Worm (Caenorhabditis elegans): ENCODE results near the gene Y102A11A.9.

The Y102A11A.9 gene

DNA sequence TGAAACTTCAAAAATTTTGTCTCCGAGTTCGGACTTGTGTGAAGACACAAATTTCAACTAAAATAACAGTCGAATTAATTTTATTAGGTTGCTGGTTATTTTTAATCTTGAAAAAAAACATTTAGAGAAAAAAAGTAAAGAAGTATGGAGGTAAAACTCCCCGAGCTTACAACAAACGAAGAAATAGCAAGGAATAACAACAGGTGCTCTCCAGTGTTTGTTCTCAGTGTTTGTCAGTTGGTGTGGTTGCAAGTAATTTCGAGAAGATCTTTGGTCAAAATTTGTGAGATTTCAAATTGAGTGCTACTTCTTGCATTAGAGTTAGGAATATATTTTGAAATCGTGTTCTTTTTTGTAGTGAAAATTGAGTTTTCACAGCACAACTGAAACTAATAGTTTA lies 28.1 kb upstream of the Y102A11A.9 start:
- no peak for TF ChIP-seq ztf-11 (tag; optimal IDR thresholded peaks at IDR 0.05)
- TF ChIP-seq hlh-1 (tag; optimal IDR thresholded peaks at IDR 0.05): peak; percentile 92
- TF ChIP-seq nhr-2 (tag; optimal IDR thresholded peaks at IDR 0.05): no peak
- no peak for TF ChIP-seq bed-3 (GFP tag; optimal IDR thresholded peaks at IDR 0.05)

DNA sequence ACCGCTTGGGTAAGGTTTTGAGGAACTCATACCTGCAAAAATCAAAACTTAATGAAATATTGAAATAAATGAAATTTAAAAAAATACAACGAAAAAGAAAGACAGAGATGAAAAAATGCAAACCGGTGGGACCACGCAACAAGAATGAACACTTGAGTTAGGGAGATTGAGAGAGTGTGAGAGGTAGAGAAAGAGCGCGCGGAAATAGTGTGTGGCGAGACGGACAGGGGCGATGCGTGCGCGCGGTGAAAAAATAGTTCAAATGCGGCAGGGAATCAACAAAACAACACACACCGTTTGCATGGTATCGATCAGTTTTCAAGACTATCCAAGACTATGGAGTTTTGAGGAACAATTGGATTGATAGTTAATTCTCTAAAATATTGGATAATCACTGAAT lies 23.4 kb upstream of the Y102A11A.9 start, which contains the start of gene meg-3:
meg-3 (minus strand) TSS at position 32 of the 400 bp plus-strand sequence.
- TF ChIP-seq mep-1 (tag; optimal IDR thresholded peaks at IDR 0.05): peak; percentile 11
- no peak for TF ChIP-seq ham-2 (GFP tag; optimal IDR thresholded peaks at IDR 0.05)

DNA sequence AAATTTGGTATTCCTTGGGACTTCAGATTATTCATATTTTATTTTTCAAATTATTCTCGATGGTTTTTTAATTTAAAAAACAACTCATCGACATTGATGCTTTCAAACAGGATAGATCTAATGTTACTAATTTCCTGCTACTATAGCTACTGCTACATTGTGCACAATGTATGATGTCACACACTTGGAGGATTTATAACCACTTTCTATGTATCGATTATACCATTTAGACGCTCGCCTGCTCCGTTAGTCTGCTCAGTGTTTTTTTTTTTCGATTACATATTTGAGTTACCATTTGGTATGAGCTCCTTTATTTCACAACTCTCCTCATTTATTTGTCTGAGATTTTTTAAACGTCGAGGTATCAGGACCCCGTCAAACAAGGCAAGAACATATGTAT lies 22.5 kb upstream of the Y102A11A.9 start, which contains the start of gene Y40A1A.2:
Y40A1A.2 (plus strand) TSS at position 301 of the 400 bp plus-strand sequence.
- no peak for TF ChIP-seq mab-5 (tag; optimal IDR thresholded peaks at IDR 0.05)
- no peak for TF ChIP-seq tbx-8 (GFP tag; optimal IDR thresholded peaks at IDR 0.05)
- TF ChIP-seq elt-3 (tag; optimal IDR thresholded peaks at IDR 0.05): no peak
- TF ChIP-seq lsy-2 (tag; optimal IDR thresholded peaks at IDR 0.05): no peak
- no peak for TF ChIP-seq unc-39 (tag; optimal IDR thresholded peaks at IDR 0.05)
- TF ChIP-seq unc-120 (tag; optimal IDR thresholded peaks at IDR 0.05; ENCODE audit: poor library complexity, severe bottlenecking): no peak
- no peak for TF ChIP-seq mep-1 (tag; optimal IDR thresholded peaks at IDR 0.05)
- no peak for TF ChIP-seq ceh-43 (GFP tag; optimal IDR thresholded peaks at IDR 0.05)
- TF ChIP-seq flh-1 (GFP tag; optimal IDR thresholded peaks at IDR 0.05): no peak
- TF ChIP-seq sem-2 (GFP tag; optimal IDR thresholded peaks at IDR 0.05): no peak
- TF ChIP-seq ham-2 (GFP tag; optimal IDR thresholded peaks at IDR 0.05): no peak
- TF ChIP-seq M03D4.4 (tag; optimal IDR thresholded peaks at IDR 0.05): no peak
- no peak for TF ChIP-seq nhr-76 (tag; optimal IDR thresholded peaks at IDR 0.05)
- TF ChIP-seq nhr-2 (tag; optimal IDR thresholded peaks at IDR 0.05): no peak

DNA sequence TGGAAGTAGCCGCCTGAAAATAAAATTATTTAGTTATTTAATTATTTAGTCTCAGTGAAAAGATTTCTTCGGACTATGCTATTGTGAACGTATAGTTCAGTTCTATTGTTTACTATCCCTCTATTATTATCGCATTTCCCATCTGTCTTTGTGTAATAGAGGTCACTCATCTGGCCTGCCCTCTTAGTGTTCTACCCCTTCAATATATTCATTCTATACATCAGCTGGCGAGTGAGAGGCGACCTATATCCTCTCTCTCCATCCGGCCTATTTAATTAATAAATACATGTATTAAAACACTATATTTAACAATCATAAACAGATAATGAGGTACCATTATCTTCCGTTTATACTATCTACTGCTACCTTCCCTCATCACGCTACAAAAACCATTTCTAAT lies 16.9 kb upstream of the Y102A11A.9 start:
- peak; percentile 18 for TF ChIP-seq sptf-1 (tag; optimal IDR thresholded peaks at IDR 0.05)
- peak; percentile 38 for TF ChIP-seq ces-1 (GFP tag; optimal IDR thresholded peaks at IDR 0.05)
- peak; percentile 56 for TF ChIP-seq ceh-43 (GFP tag; optimal IDR thresholded peaks at IDR 0.05)
- TF ChIP-seq nhr-2 (tag; optimal IDR thresholded peaks at IDR 0.05): peak; percentile 49
- TF ChIP-seq cnd-1 (tag; optimal IDR thresholded peaks at IDR 0.05): peak; percentile 43

DNA sequence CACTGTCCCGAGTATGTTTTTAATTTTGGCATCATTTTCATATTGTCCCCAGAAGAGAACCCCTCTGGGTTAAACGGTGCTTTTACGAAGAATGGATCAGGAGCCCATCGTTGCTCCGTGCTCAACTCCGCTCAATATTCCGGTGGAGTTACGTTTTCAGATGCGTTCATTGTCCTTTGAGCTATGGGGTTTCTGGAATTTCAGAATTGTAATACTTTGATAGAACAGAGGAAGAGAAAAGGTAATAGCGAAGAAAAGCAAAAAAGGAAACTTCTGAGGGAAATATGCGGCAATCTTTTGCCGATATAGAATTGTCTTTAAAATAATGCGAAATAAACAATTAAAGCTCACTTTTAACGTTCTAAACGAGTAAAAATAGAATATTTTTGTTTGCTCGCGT lies 15.0 kb upstream of the Y102A11A.9 start, which contains the start of gene Y40A1A.3:
Y40A1A.3 (minus strand) TSS at position 101 of the 400 bp plus-strand sequence.
- TF ChIP-seq nhr-28 (tag; optimal IDR thresholded peaks at IDR 0.05) (no peak), ceh-39 (tag; optimal IDR thresholded peaks at IDR 0.05) (no peak), cnd-1 (tag; optimal IDR thresholded peaks at IDR 0.05) (no peak), unc-62 (GFP tag; optimal IDR thresholded peaks at IDR 0.05) (no peak), blmp-1 (tag; optimal IDR thresholded peaks at IDR 0.05) (no peak), bed-3 (GFP tag; optimal IDR thresholded peaks at IDR 0.05) (no peak)

DNA sequence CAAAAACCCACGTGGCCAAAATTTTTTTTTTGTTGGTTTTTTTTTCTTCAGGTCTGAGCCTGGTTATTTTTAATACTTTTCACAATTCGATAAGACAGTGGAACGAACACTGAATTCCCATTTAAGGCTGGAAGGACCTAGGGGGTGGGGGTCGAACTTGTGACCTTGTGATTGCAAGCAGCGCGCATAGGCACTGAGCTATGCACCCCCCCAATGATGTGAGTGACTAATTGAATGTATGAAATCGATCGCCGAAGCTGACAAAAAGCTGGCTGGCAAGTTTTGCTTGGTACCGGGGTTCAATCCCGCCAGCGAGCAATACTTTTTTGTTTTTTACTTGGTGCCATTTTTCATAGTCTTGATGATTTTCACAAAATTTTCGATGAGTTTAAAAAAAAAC lies 14.1 kb upstream of the Y102A11A.9 start:
- peak; percentile 22 for TF ChIP-seq M03D4.4 (tag; optimal IDR thresholded peaks at IDR 0.05)
- TF ChIP-seq unc-120 (tag; optimal IDR thresholded peaks at IDR 0.05; ENCODE audit: poor library complexity, severe bottlenecking): peak; percentile 17
- TF ChIP-seq sptf-1 (tag; optimal IDR thresholded peaks at IDR 0.05): no peak

DNA sequence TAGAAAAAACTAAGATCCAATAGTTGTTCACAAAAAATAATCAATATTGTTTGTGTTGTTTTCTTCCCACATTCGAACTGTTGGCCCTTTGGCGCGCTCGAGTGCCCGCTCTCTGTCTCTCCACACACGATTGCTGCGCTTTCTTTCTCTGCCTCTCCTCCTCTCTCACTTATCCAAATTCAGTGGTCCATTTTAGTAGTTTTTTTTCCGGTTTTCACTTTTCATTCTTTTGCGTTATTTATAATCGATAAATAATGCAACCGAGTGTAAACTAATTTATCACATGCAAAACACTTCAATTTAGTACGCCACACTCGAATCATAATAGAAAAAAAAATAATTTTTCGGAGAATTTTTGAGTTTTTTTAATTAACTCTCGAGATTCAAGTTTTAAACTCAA lies 12.4 kb upstream of the Y102A11A.9 start:
- TF ChIP-seq nhr-28 (tag; optimal IDR thresholded peaks at IDR 0.05) (no peak), sptf-1 (tag; optimal IDR thresholded peaks at IDR 0.05) (no peak), nhr-12 (tag; optimal IDR thresholded peaks at IDR 0.05) (no peak), lsy-2 (tag; optimal IDR thresholded peaks at IDR 0.05) (no peak), nhr-76 (tag; optimal IDR thresholded peaks at IDR 0.05) (no peak), unc-120 (tag; optimal IDR thresholded peaks at IDR 0.05; ENCODE audit: poor library complexity, severe bottlenecking) (no peak), elt-1 (tag; optimal IDR thresholded peaks at IDR 0.05; ENCODE audit: borderline replicate concordance, insufficient read depth) (no peak), drap-1 (GFP tag; optimal IDR thresholded peaks at IDR 0.05) (no peak), bed-3 (GFP tag; optimal IDR thresholded peaks at IDR 0.05) (no peak), ces-1 (GFP tag; optimal IDR thresholded peaks at IDR 0.05) (no peak), zip-8 (tag; optimal IDR thresholded peaks at IDR 0.05) (no peak), nhr-2 (tag; optimal IDR thresholded peaks at IDR 0.05) (no peak)

Measured in whole organism, mixed stage, embryonic.